Worm (Caenorhabditis elegans) whole organism, young adult: Measurements from ENCODE around the gene D1054.19.

Experiments
- B0261.1 ChIP-seq: sonication (generic microtip); optimal IDR thresholded peaks from 2 replicates; lab custom pipeline; 2016; ENCODE audit warnings: mild to moderate bottlenecking, missing genetic modification characterization, moderate library complexity, missing compliant biosample characterization
- D2030.7 ChIP-seq: fragments of 200-800 bp; sonication (Bioruptor generic); IDR thresholded peaks from 2 replicates; pipeline ENCODE4 v1.3.6; 2022; ENCODE audit warnings: missing genetic modification reagents, missing genetic modification characterization, missing compliant biosample characterization
- F10E7.11 ChIP-seq: sonication (generic microtip); optimal IDR thresholded peaks from 2 replicates; lab custom pipeline; 2017; ENCODE audit warnings: mild to moderate bottlenecking, missing genetic modification characterization, moderate library complexity, missing compliant biosample characterization
- F49E8.2 ChIP-seq: sonication (generic microtip); optimal IDR thresholded peaks from 3 replicates; lab custom pipeline; 2017; ENCODE audit warnings: missing genetic modification characterization, mild to moderate bottlenecking, missing compliant biosample characterization, antibody characterized with exemption, moderate library complexity; ENCODE audit not compliant: insufficient read depth
- F52B5.7 ChIP-seq: sonication (generic microtip); optimal IDR thresholded peaks from 2 replicates; lab custom pipeline; 2016; ENCODE audit warnings: mild to moderate bottlenecking, missing genetic modification characterization, missing compliant biosample characterization
- F55B11.4 ChIP-seq: sonication (generic microtip); optimal IDR thresholded peaks from 2 replicates; lab custom pipeline; 2016; ENCODE audit warnings: missing compliant biosample characterization, missing genetic modification characterization, borderline replicate concordance; ENCODE audit not compliant: insufficient read depth
- F57A8.1 ChIP-seq: fragments of 200-800 bp; sonication (Bioruptor generic); optimal IDR thresholded peaks from 2 replicates; lab custom pipeline; 2018; ENCODE audit warnings: mild to moderate bottlenecking, missing genetic modification characterization, moderate library complexity, missing compliant biosample characterization
- T26A5.8 ChIP-seq: sonication (generic microtip); optimal IDR thresholded peaks from 2 replicates; lab custom pipeline; 2016; ENCODE audit warnings: missing genetic modification characterization, missing compliant biosample characterization
- Y67H2A.10 ChIP-seq: fragments of 200-800 bp; sonication (Bioruptor generic); conservative IDR thresholded peaks from 2 replicates; pipeline ENCODE4 v1.3.6; 2022; ENCODE audit warnings: missing genetic modification reagents, missing genetic modification characterization, missing compliant biosample characterization
- ZK185.1 ChIP-seq: sonication (generic microtip); optimal IDR thresholded peaks from 2 replicates; lab custom pipeline; 2016; ENCODE audit warnings: mild to moderate bottlenecking, missing genetic modification characterization, missing compliant biosample characterization; ENCODE audit not compliant: poor library complexity, severe bottlenecking
- atf-7 ChIP-seq: sonication (generic microtip); optimal IDR thresholded peaks from 2 replicates; lab custom pipeline; 2017; ENCODE audit warnings: mild to moderate bottlenecking, missing genetic modification characterization, missing compliant biosample characterization
- athp-1 ChIP-seq: sonication (generic microtip); optimal IDR thresholded peaks from 2 replicates; lab custom pipeline; 2017; ENCODE audit warnings: mild to moderate bottlenecking, missing genetic modification characterization, missing compliant biosample characterization
- bed-2 ChIP-seq: fragments of 200-800 bp; sonication (Bioruptor generic); IDR thresholded peaks from 2 replicates; pipeline ENCODE4 v1.3.6; 2022; ENCODE audit warnings: missing genetic modification reagents, missing genetic modification characterization, missing compliant biosample characterization
- ceh-100 ChIP-seq: fragments of 200-800 bp; sonication (Bioruptor generic); IDR thresholded peaks from 2 replicates; pipeline ENCODE4 v1.3.6; 2022; ENCODE audit warnings: missing genetic modification reagents, missing genetic modification characterization, missing compliant biosample characterization
- ceh-58 ChIP-seq: fragments of 200-800 bp; sonication (Bioruptor generic); IDR thresholded peaks from 2 replicates; pipeline ENCODE4 v1.3.6; 2022; ENCODE audit warnings: missing genetic modification characterization, missing compliant biosample characterization
- chd-7 ChIP-seq: sonication (generic microtip); optimal IDR thresholded peaks from 2 replicates; lab custom pipeline; 2016; ENCODE audit warnings: mild to moderate bottlenecking, missing genetic modification characterization, moderate library complexity, missing compliant biosample characterization
- dpff-1 ChIP-seq: sonication (generic microtip); optimal IDR thresholded peaks from 2 replicates; lab custom pipeline; 2017; ENCODE audit warnings: mild to moderate bottlenecking, missing genetic modification characterization, missing compliant biosample characterization
- ets-4 ChIP-seq: fragments of 200-800 bp; sonication (Bioruptor generic); optimal IDR thresholded peaks from 2 replicates; lab custom pipeline; 2018; ENCODE audit warnings: mild to moderate bottlenecking, missing genetic modification characterization, missing compliant biosample characterization
- lin-26 ChIP-seq: fragments of 200-800 bp; sonication (Bioruptor generic); IDR thresholded peaks from 2 replicates; pipeline ENCODE4 v1.3.6; 2022; ENCODE audit warnings: missing genetic modification reagents, missing genetic modification characterization, missing compliant biosample characterization
- lin-35 ChIP-seq, 3 experiments: fragments of 150-350 bp in 2 of 3; sonication (generic microtip) in 1 of 3; optimal IDR thresholded peaks; 2 replicates each; lab custom pipeline; 2014 to 2018; ENCODE audit warnings: missing biosample characterization in 3 of 3, missing genetic modification characterization in 3 of 3, missing genetic modification reagents in 3 of 3
- lin-54 ChIP-seq: fragments of 200-800 bp; sonication (Bioruptor generic); optimal IDR thresholded peaks from 2 replicates; lab custom pipeline; 2018; ENCODE audit warnings: mild to moderate bottlenecking, missing genetic modification characterization, missing compliant biosample characterization
- lsl-1 ChIP-seq: fragments of 200-800 bp; sonication (Bioruptor generic); optimal IDR thresholded peaks from 2 replicates; lab custom pipeline; 2018; ENCODE audit warnings: mild to moderate bottlenecking, missing genetic modification characterization, moderate library complexity, missing compliant biosample characterization
- mcd-1 ChIP-seq: fragments of 200-800 bp; sonication (Bioruptor generic); IDR thresholded peaks from 2 replicates; pipeline ENCODE4 v1.3.6; 2022; ENCODE audit warnings: missing genetic modification reagents, missing genetic modification characterization, missing compliant biosample characterization
- mxl-1 ChIP-seq: sonication (generic microtip); optimal IDR thresholded peaks from 2 replicates; lab custom pipeline; 2016; ENCODE audit warnings: missing genetic modification characterization, missing compliant biosample characterization
- nfya-1 ChIP-seq: sonication (generic microtip); optimal IDR thresholded peaks from 2 replicates; lab custom pipeline; 2017; ENCODE audit warnings: antibody characterized with exemption, missing compliant biosample characterization, missing genetic modification characterization, borderline replicate concordance; ENCODE audit not compliant: insufficient read depth
- nhr-120 ChIP-seq: fragments of 200-800 bp; sonication (Bioruptor generic); IDR thresholded peaks from 2 replicates; pipeline ENCODE4 v1.3.6; 2022; ENCODE audit warnings: missing genetic modification characterization, missing compliant biosample characterization
- nhr-80 ChIP-seq: sonication (generic microtip); optimal IDR thresholded peaks from 2 replicates; lab custom pipeline; 2016; ENCODE audit warnings: missing genetic modification characterization, missing compliant biosample characterization
- rec-8 ChIP-seq, 2 experiments: sonication (generic microtip); optimal IDR thresholded peaks; 2 replicates each; lab custom pipeline; 2016; ENCODE audit warnings: mild to moderate bottlenecking in 2 of 2, missing genetic modification characterization in 2 of 2, missing genetic modification reagents in 2 of 2, missing genotype in 2 of 2, missing biosample characterization in 1 of 2, missing compliant biosample characterization in 1 of 2, moderate library complexity in 1 of 2
- snpc-3.4 ChIP-seq: sonication (generic microtip); optimal IDR thresholded peaks from 2 replicates; lab custom pipeline; 2017; ENCODE audit warnings: missing genetic modification characterization, mild to moderate bottlenecking, missing compliant biosample characterization, antibody characterized with exemption, moderate library complexity, missing genotype, missing genetic modification reagents
- tlf-1 ChIP-seq: fragments of 200-800 bp; sonication (Bioruptor generic); optimal IDR thresholded peaks from 2 replicates; lab custom pipeline; 2018; ENCODE audit warnings: mild to moderate bottlenecking, missing genetic modification characterization, missing compliant biosample characterization
- xnd-1 ChIP-seq: sonication (generic microtip); optimal IDR thresholded peaks from 2 replicates; lab custom pipeline; 2016; ENCODE audit warnings: missing genotype, missing genetic modification reagents, missing genetic modification characterization, missing compliant biosample characterization
- zim-3 ChIP-seq: sonication (generic microtip); optimal IDR thresholded peaks from 2 replicates; lab custom pipeline; 2017; ENCODE audit warnings: mild to moderate bottlenecking, missing genetic modification characterization, moderate library complexity, missing compliant biosample characterization
- ztf-6 ChIP-seq: fragments of 200-800 bp; sonication (Bioruptor generic); IDR thresholded peaks from 2 replicates; pipeline ENCODE4 v1.3.6; 2022; ENCODE audit warnings: missing genetic modification reagents, missing genetic modification characterization, missing compliant biosample characterization

Gene D1054.19

DNA sequence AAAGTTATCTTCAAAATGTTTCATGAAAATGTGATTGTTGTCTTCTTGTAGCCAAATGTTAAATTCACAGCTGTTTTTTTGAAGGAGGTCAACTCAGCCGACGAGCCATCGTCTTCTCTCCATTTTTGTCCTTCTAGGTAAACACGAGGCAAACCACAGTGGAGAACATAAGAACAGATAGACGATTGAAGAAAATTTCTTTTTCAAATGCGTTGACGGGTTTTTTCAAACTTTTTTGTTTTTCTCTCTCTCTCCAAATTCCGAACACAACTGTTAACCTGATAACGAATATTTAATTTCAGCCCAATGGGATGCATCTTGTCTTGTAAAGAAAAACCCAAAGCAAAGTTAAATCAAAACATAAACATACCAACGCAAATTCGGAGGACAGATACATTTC is at the start of gene D1054.19:
Gene D1054.19, plus strand, starts transcription at position 301 of the 400 bp plus-strand sequence.
- TF ChIP-seq B0261.1 (tag; lab: Kevin White, UChicago), result no peak
- TF ChIP-seq lin-54 (GFP tag; lab: Kevin White, UChicago), result no peak
- TF ChIP-seq lin-35 (GFP tag; optimal IDR thresholded peaks at IDR 0.05; lab: Kevin White, UChicago), result no peak
- no peak for TF ChIP-seq D2030.7 (GFP tag; lab: Robert Waterston, UW)
- TF ChIP-seq nfya-1, result no peak
- TF ChIP-seq tlf-1 (GFP tag; lab: Kevin White, UChicago), result no peak
- no peak for TF ChIP-seq F52B5.7 (tag; lab: Kevin White, UChicago)
- no peak for TF ChIP-seq atf-7 (tag; lab: Kevin White, UChicago)

ce11 chrV:10747263-10747951 is 48.2 kb upstream of the D1054.19 start, which contains the start of the genes selt-1.2 and F28H7.2:
selt-1.2 (minus strand) TSS chrV:10747363.
F28H7.2 (plus strand) TSS chrV:10747901.
- TF ChIP-seq athp-1 (no peak), F10E7.11 (tag; lab: Kevin White, UChicago) (no peak), xnd-1 (tag; lab: Kevin White, UChicago) (no peak), ceh-100 (GFP tag; lab: Robert Waterston, UW) (no peak), ZK185.1 (no peak), F57A8.1 (no peak), lsl-1 (GFP tag; lab: Kevin White, UChicago) (no peak)

- TF ChIP-seq F10E7.11 (tag; lab: Kevin White, UChicago), result no peak
- peak; percentile 90 for TF ChIP-seq nhr-80 (tag; lab: Kevin White, UChicago)
- TF ChIP-seq nhr-120 (GFP tag; lab: Robert Waterston, UW), result no peak
- no peak for TF ChIP-seq zim-3 (tag; lab: Kevin White, UChicago)
- no peak for TF ChIP-seq F55B11.4 (tag; lab: Kevin White, UChicago)
These were observed 45.0 kb upstream of the D1054.19 start, which contains the start of gene F28H7.3 for ce11 chrV:10750630-10751029. F28H7.3 (minus strand) TSS chrV:10750788.

DNA sequence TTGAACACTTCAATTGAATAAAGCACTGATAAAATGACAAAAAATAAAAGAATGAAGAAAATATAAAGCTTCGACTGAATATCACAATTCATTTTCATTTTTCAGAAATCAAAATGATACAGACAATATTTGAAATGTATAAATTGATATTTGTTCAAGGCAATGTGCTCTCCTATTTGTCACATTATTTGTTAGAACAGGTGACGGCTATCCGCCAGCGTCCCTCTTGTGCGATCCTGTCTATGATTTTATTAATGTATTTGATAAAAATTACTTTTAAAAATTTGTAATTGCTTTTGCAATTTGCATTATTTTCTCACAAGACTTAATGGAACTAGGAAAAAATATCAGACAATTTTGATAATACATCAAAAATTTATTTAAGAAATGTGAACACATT is 41.5 kb upstream of the D1054.19 start, which contains the start of gene F28H7.7:
Gene F28H7.7, minus strand, starts transcription at position 101 of the 400 bp plus-strand sequence.
- TF ChIP-seq rec-8 (tag; optimal IDR thresholded peaks at IDR 0.05; lab: Kevin White, UChicago), result no peak

- no peak for TF ChIP-seq lin-35 (GFP tag; optimal IDR thresholded peaks at IDR 0.05; lab: Kevin White, UChicago)
- no peak for TF ChIP-seq dpff-1 (tag; lab: Kevin White, UChicago)
- TF ChIP-seq nhr-80 (tag; lab: Kevin White, UChicago), result no peak
- TF ChIP-seq ceh-58 (GFP tag; lab: Robert Waterston, UW), result no peak
- no peak for TF ChIP-seq mcd-1
- TF ChIP-seq mxl-1 (tag; lab: Kevin White, UChicago), result no peak
- TF ChIP-seq ztf-6 (GFP tag; lab: Robert Waterston, UW), result no peak
- no peak for TF ChIP-seq snpc-3.4 (tag; lab: Kevin White, UChicago)
- TF ChIP-seq F49E8.2 (tag; lab: Kevin White, UChicago), result no peak
- TF ChIP-seq lin-26, result no peak
- no peak for TF ChIP-seq T26A5.8 (tag; lab: Kevin White, UChicago)
- no peak for TF ChIP-seq chd-7
- no peak for TF ChIP-seq F57A8.1
- no peak for TF ChIP-seq ets-4
- TF ChIP-seq bed-2 (GFP tag; lab: Robert Waterston, UW), result no peak
- no peak for TF ChIP-seq B0261.1 (tag; lab: Kevin White, UChicago)
- no peak for TF ChIP-seq Y67H2A.10 (GFP tag; lab: Robert Waterston, UW)
These were observed 38.9 kb upstream of the D1054.19 start, which contains the start of gene irld-6 for ce11 chrV:10756698-10757097. irld-6 (minus strand) TSS chrV:10756798.
